Fruit fly (Drosophila melanogaster) whole organism, prepupa: Measurements from ENCODE around the gene CrebB.
A peak's percentile ranks its signal among the peaks of the same experiment; 100 is the strongest.

Experiments
- Blimp-1 ChIP-seq: fragments of 200-800 bp; sonication (Bioruptor generic); optimal IDR thresholded peaks from 3 replicates; lab custom pipeline; 2017; ENCODE audit warnings: missing biosample characterization, missing genetic modification characterization, mild to moderate bottlenecking, moderate library complexity, missing genetic modification reagents
- CG10669 ChIP-seq: fragments of 200-800 bp; sonication (Bioruptor generic); optimal IDR thresholded peaks from 3 replicates; lab custom pipeline; 2018; ENCODE audit warnings: missing biosample characterization, mild to moderate bottlenecking, missing genetic modification characterization, moderate library complexity
- CG11294 ChIP-seq: fragments of 200-800 bp; sonication (Bioruptor generic); IDR thresholded peaks from 2 replicates; pipeline ENCODE4 v1.3.6; 2022; ENCODE audit warnings: missing biosample characterization, missing genetic modification characterization
- CG11762 ChIP-seq: fragments of 200-800 bp; sonication (Bioruptor generic); optimal IDR thresholded peaks from 3 replicates; lab custom pipeline; 2016; ENCODE audit warnings: missing biosample characterization, missing genetic modification characterization; ENCODE audit not compliant: insufficient read depth
- CG15336 ChIP-seq: fragments of 200-800 bp; sonication (Bioruptor generic); IDR thresholded peaks from 2 replicates; pipeline ENCODE4 v1.3.6; 2022; ENCODE audit warnings: missing biosample characterization, missing genetic modification characterization
- CG16779 ChIP-seq: fragments of 200-800 bp; sonication (Bioruptor generic); optimal IDR thresholded peaks from 3 replicates; lab custom pipeline; 2017; ENCODE audit warnings: missing biosample characterization, mild to moderate bottlenecking, missing genetic modification characterization
- CG3919 ChIP-seq: fragments of 200-800 bp; sonication (Bioruptor generic); optimal IDR thresholded peaks from 3 replicates; lab custom pipeline; 2016; ENCODE audit warnings: missing biosample characterization, missing genetic modification characterization
- CG6163 ChIP-seq: fragments of 200-800 bp; sonication (Bioruptor generic); IDR thresholded peaks from 3 replicates; pipeline ENCODE4 v1.3.6; 2022; ENCODE audit warnings: missing biosample characterization, missing genetic modification characterization
- CG6854 ChIP-seq: fragments of 200-800 bp; sonication (Bioruptor generic); optimal IDR thresholded peaks from 2 replicates; lab custom pipeline; 2017; ENCODE audit warnings: missing biosample characterization, mild to moderate bottlenecking, missing genetic modification characterization
- CG7368 ChIP-seq: fragments of 200-800 bp; sonication (Bioruptor generic); optimal IDR thresholded peaks from 3 replicates; lab custom pipeline; 2016; ENCODE audit warnings: missing biosample characterization, missing genetic modification characterization
- CG8119 ChIP-seq: fragments of 200-800 bp; sonication (Bioruptor generic); IDR thresholded peaks from 3 replicates; pipeline ENCODE4 v1.3.6; 2022; ENCODE audit warnings: missing biosample characterization, missing genetic modification characterization
- Eip78C ChIP-seq: fragments of 200-800 bp; sonication (Bioruptor generic); peaks from one replicate; lab custom pipeline; 2016; ENCODE audit warnings: missing biosample characterization, missing genetic modification characterization
- Ets96B ChIP-seq: fragments of 200-800 bp; optimal IDR thresholded peaks from 2 replicates; lab custom pipeline; 2019; ENCODE audit warnings: missing biosample characterization, mild to moderate bottlenecking, missing genetic modification characterization, moderate library complexity
- Hr39 ChIP-seq: fragments of 200-800 bp; sonication (Bioruptor generic); optimal IDR thresholded peaks from 2 replicates; lab custom pipeline; 2016; ENCODE audit warnings: missing biosample characterization, missing genetic modification characterization
- Lpt ChIP-seq: fragments of 200-800 bp; sonication (Bioruptor generic); optimal IDR thresholded peaks from 3 replicates; lab custom pipeline; 2016; ENCODE audit warnings: missing biosample characterization, missing genetic modification characterization
- Met ChIP-seq: fragments of 200-800 bp; sonication (Bioruptor generic); optimal IDR thresholded peaks from 3 replicates; lab custom pipeline; 2016; ENCODE audit warnings: missing biosample characterization, missing genetic modification characterization
- OdsH ChIP-seq: fragments of 200-800 bp; sonication (Bioruptor generic); optimal IDR thresholded peaks from 3 replicates; lab custom pipeline; 2016; ENCODE audit warnings: missing biosample characterization, missing genetic modification characterization
- Sox102F ChIP-seq: fragments of 200-800 bp; sonication (Bioruptor generic); optimal IDR thresholded peaks from 2 replicates; lab custom pipeline; 2016; ENCODE audit warnings: missing biosample characterization, mild to moderate bottlenecking, missing genetic modification characterization
- Sox14 ChIP-seq: fragments of 200-800 bp; sonication (Bioruptor generic); optimal IDR thresholded peaks from 3 replicates; lab custom pipeline; 2016; ENCODE audit warnings: missing biosample characterization, missing genetic modification characterization
- Sox15 ChIP-seq: fragments of 200-800 bp; sonication (Bioruptor generic); optimal IDR thresholded peaks from 3 replicates; lab custom pipeline; 2016; ENCODE audit warnings: missing biosample characterization, missing genetic modification characterization
- cyc ChIP-seq: fragments of 200-800 bp; sonication (Bioruptor generic); optimal IDR thresholded peaks from 3 replicates; lab custom pipeline; 2016; ENCODE audit warnings: missing biosample characterization, missing genetic modification characterization
- dac ChIP-seq: fragments of 200-800 bp; sonication (Bioruptor generic); optimal IDR thresholded peaks from 2 replicates; lab custom pipeline; 2017; ENCODE audit warnings: missing biosample characterization, mild to moderate bottlenecking, missing genetic modification characterization
- dsx ChIP-seq: fragments of 200-800 bp; optimal IDR thresholded peaks from 3 replicates; lab custom pipeline; 2019; ENCODE audit warnings: missing biosample characterization, mild to moderate bottlenecking, missing genetic modification characterization, moderate library complexity; ENCODE audit not compliant: poor library complexity, severe bottlenecking
- eg ChIP-seq: fragments of 200-800 bp; sonication (Bioruptor generic); IDR thresholded peaks from 3 replicates; pipeline ENCODE4 v1.3.6; 2022; ENCODE audit warnings: missing biosample characterization, missing genetic modification characterization
- fkh ChIP-seq: fragments of 200-800 bp; sonication (Bioruptor generic); optimal IDR thresholded peaks from 3 replicates; lab custom pipeline; 2017; ENCODE audit warnings: missing biosample characterization, mild to moderate bottlenecking, missing genetic modification characterization, moderate library complexity
- ss ChIP-seq, 2 experiments: fragments of 200-800 bp; sonication (Bioruptor generic); optimal IDR thresholded peaks; 2 replicates in 1 of 2; 3 replicates in 1 of 2; lab custom pipeline; 2017 to 2018; ENCODE audit warnings: mild to moderate bottlenecking in 2 of 2, missing biosample characterization in 2 of 2, missing genetic modification characterization in 2 of 2, moderate library complexity in 1 of 2
- svp ChIP-seq: fragments of 200-800 bp; sonication (Bioruptor generic); peaks from one replicate; lab custom pipeline; 2016; ENCODE audit warnings: missing biosample characterization, missing genetic modification characterization
- topi ChIP-seq: fragments of 200-800 bp; sonication (Bioruptor generic); optimal IDR thresholded peaks from 3 replicates; lab custom pipeline; 2016; ENCODE audit warnings: missing biosample characterization, missing genetic modification characterization
- vri ChIP-seq: fragments of 200-800 bp; sonication (Bioruptor generic); optimal IDR thresholded peaks from 3 replicates; lab custom pipeline; 2016; ENCODE audit warnings: missing biosample characterization, mild to moderate bottlenecking, missing genetic modification characterization

Gene CrebB

dm6 chrX:18356141-18356600, 10.0 kb upstream of the CrebB start, which contains the start of gene kairos:
Gene kairos (minus strand): TSS chrX:18356191.
- peak; percentile 12; the same call in 1 of the 3 replicates for TF ChIP-seq eg (GFP tag; lab: Robert Waterston, UW)
- TF ChIP-seq Sox15 (GFP tag; lab: Kevin White, UChicago), result no peak
- TF ChIP-seq CG6163 (GFP tag; lab: Robert Waterston, UW), result 0 out of 3 replicates have a peak, but pooled peaks have one; percentile 12
- TF ChIP-seq Eip78C, result peak; percentile 59

- TF ChIP-seq Blimp-1 (GFP tag; lab: Kevin White, UChicago) (peak; percentile 95), vri (GFP tag; lab: Kevin White, UChicago) (no peak), ss (GFP tag; optimal IDR thresholded peaks at IDR 0.05; lab: Kevin White, UChicago) (peak; percentile 11 to 20), topi (peak; percentile 37), CG8119 (GFP tag; lab: Robert Waterston, UW) (no peak), dac (GFP tag; lab: Kevin White, UChicago) (peak; percentile 17), Eip78C (peak; percentile 56), svp (GFP tag; lab: Kevin White, UChicago) (peak; percentile 64), Sox102F (GFP tag; lab: Kevin White, UChicago) (peak; percentile 7), cyc (peak; percentile 18), CG11762 (GFP tag; lab: Kevin White, UChicago) (no peak), Met (no peak), Sox15 (GFP tag; lab: Kevin White, UChicago) (no peak), CG6854 (GFP tag; lab: Kevin White, UChicago) (peak; percentile 41), CG16779 (tag; lab: Kevin White, UChicago) (no peak), fkh (no peak), Sox14 (GFP tag; lab: Kevin White, UChicago) (peak; percentile 8), CG6163 (GFP tag; lab: Robert Waterston, UW) (0 out of 3 replicates have a peak, but pooled peaks have one; percentile 43), Ets96B (no peak)
Measured at dm6 chrX:18357756-18358182, 8.4 kb upstream of the CrebB start.

dm6 chrX:18358352-18358931, 7.7 kb upstream of the CrebB start, which contains the start of gene CG6106:
Gene CG6106 (plus strand): TSS chrX:18358881.
- TF ChIP-seq CG10669 (GFP tag; lab: Kevin White, UChicago) (no peak), CG6163 (GFP tag; lab: Robert Waterston, UW) (no peak), eg (GFP tag; lab: Robert Waterston, UW) (0 out of 3 replicates have a peak, but pooled peaks have one; percentile 11), CG11294 (GFP tag; lab: Robert Waterston, UW) (no peak), dsx (GFP tag; lab: Kevin White, UChicago) (no peak), CG7368 (no peak), CG3919 (GFP tag; lab: Kevin White, UChicago) (no peak), CG15336 (GFP tag; lab: Robert Waterston, UW) (no peak)
- TF ChIP-seq, all 60 proteins: peak for 1

- no peak for TF ChIP-seq dac (GFP tag; lab: Kevin White, UChicago)
- TF ChIP-seq Hr39 (GFP tag; lab: Kevin White, UChicago), result no peak
- peak; percentile 87 for TF ChIP-seq fkh
Measured at dm6 chrX:18363423-18363822, 2.7 kb upstream of the CrebB start.

- TF ChIP-seq OdsH (GFP tag; lab: Kevin White, UChicago) (no peak), dsx (GFP tag; lab: Kevin White, UChicago) (no peak), Lpt (no peak)
Measured at dm6 chrX:18364047-18364747, 2.0 kb upstream of the CrebB start.
